Fruit fly (Drosophila melanogaster) whole organism, embryonic: ENCODE data around the gene Mocs1.
A peak's percentile ranks its signal among the peaks of the same experiment; 100 is the strongest.

Experiments used
- ATbp ChIP-seq: fragments of 200-800 bp; sonication (Bioruptor generic); optimal IDR thresholded peaks from 2 replicates; lab custom pipeline; 2017; ENCODE audit warnings: missing biosample characterization, mild to moderate bottlenecking, missing genetic modification characterization, missing genetic modification reagents
- Awh ChIP-seq: fragments of 200-800 bp; sonication (Bioruptor generic); IDR thresholded peaks from 2 replicates; pipeline ENCODE4, ENCODE4 v1.3.6; 2022; ENCODE audit warnings: missing biosample characterization, missing genetic modification characterization
- BEAF-32 ChIP-seq: fragments of 200-800 bp; sonication (Bioruptor generic); optimal IDR thresholded peaks from 3 replicates; lab custom pipeline; 2017; ENCODE audit warnings: missing biosample characterization, missing genetic modification characterization, mild to moderate bottlenecking, moderate library complexity, missing genetic modification reagents
- CG10959 ChIP-seq: fragments of 200-800 bp; sonication (Bioruptor generic); IDR thresholded peaks from 2 replicates; pipeline ENCODE4 v1.3.6; 2022; ENCODE audit warnings: missing biosample characterization, missing genetic modification characterization
- CG11085 ChIP-seq: fragments of 200-800 bp; sonication (Bioruptor generic); IDR thresholded peaks from 2 replicates; pipeline ENCODE4 v1.3.6; 2022; ENCODE audit warnings: missing biosample characterization, missing genetic modification characterization
- CG11504 ChIP-seq: fragments of 200-800 bp; sonication (Bioruptor generic); optimal IDR thresholded peaks from 3 replicates; lab custom pipeline; 2019; ENCODE audit warnings: missing biosample characterization, mild to moderate bottlenecking, missing genetic modification characterization, moderate library complexity
- CG15696 ChIP-seq: fragments of 200-800 bp; sonication (Bioruptor generic); optimal IDR thresholded peaks from 2 replicates; lab custom pipeline; 2019; ENCODE audit warnings: missing biosample characterization, mild to moderate bottlenecking, missing genetic modification characterization, moderate library complexity
- CG1603 ChIP-seq: fragments of 200-800 bp; sonication (Bioruptor generic); optimal IDR thresholded peaks from 2 replicates; lab custom pipeline; 2019; ENCODE audit warnings: missing biosample characterization, mild to moderate bottlenecking, missing genetic modification characterization, moderate library complexity
- CG2678 ChIP-seq: fragments of 200-800 bp; sonication (Bioruptor generic); optimal IDR thresholded peaks from 3 replicates; lab custom pipeline; 2019; ENCODE audit warnings: missing biosample characterization, mild to moderate bottlenecking, missing genetic modification characterization, moderate library complexity
- CG30431 ChIP-seq: fragments of 200-800 bp; sonication (Bioruptor generic); optimal IDR thresholded peaks from 2 replicates; lab custom pipeline; 2017; ENCODE audit warnings: missing biosample characterization, missing genetic modification characterization
- CG4707 ChIP-seq: fragments of 200-800 bp; sonication (Bioruptor generic); optimal IDR thresholded peaks from 2 replicates; lab custom pipeline; 2018; ENCODE audit warnings: missing biosample characterization, mild to moderate bottlenecking, missing genetic modification characterization, moderate library complexity
- CG5180 ChIP-seq: fragments of 200-800 bp; sonication (Bioruptor generic); optimal IDR thresholded peaks from 3 replicates; lab custom pipeline; 2017; ENCODE audit warnings: missing biosample characterization, missing genetic modification characterization, mild to moderate bottlenecking, moderate library complexity, missing genetic modification reagents
- CG6689 ChIP-seq: fragments of 200-800 bp; sonication (Bioruptor generic); IDR thresholded peaks from 2 replicates; pipeline ENCODE4 v1.3.6; 2022; ENCODE audit warnings: missing biosample characterization, missing genetic modification characterization
- CG7786 ChIP-seq: fragments of 200-800 bp; sonication (Bioruptor generic); optimal IDR thresholded peaks from 2 replicates; lab custom pipeline; 2016; ENCODE audit warnings: missing biosample characterization, missing genetic modification characterization
- CG8290 ChIP-seq, 3 experiments: fragments of 200-800 bp; sonication (Bioruptor generic); optimal IDR thresholded peaks; 2 replicates each; lab custom pipeline; 2016 to 2019; ENCODE audit warnings: missing biosample characterization in 3 of 3, missing genetic modification characterization in 3 of 3, mild to moderate bottlenecking in 2 of 3, moderate library complexity in 1 of 3
- CG8359 ChIP-seq: fragments of 200-800 bp; sonication (Bioruptor generic); optimal IDR thresholded peaks from 2 replicates; lab custom pipeline; 2017; ENCODE audit warnings: missing biosample characterization, mild to moderate bottlenecking, missing genetic modification characterization, borderline replicate concordance
- CG8388 ChIP-seq: fragments of 200-800 bp; sonication (Bioruptor generic); optimal IDR thresholded peaks from 2 replicates; lab custom pipeline; 2019; ENCODE audit warnings: missing biosample characterization, mild to moderate bottlenecking, missing genetic modification characterization, moderate library complexity
- Dek ChIP-seq: fragments of 200-800 bp; sonication (Bioruptor generic); optimal IDR thresholded peaks from 3 replicates; lab custom pipeline; 2019; ENCODE audit warnings: missing biosample characterization, mild to moderate bottlenecking, missing genetic modification characterization, moderate library complexity
- Dip3 ChIP-seq: fragments of 200-800 bp; sonication (Bioruptor generic); optimal IDR thresholded peaks from 3 replicates; lab custom pipeline; 2016; ENCODE audit warnings: missing biosample characterization, missing genetic modification characterization
- Doc2 ChIP-seq: fragments of 200-800 bp; sonication (Bioruptor generic); IDR thresholded peaks from 2 replicates; pipeline ENCODE4 v1.3.6; 2022; ENCODE audit warnings: missing biosample characterization, missing genetic modification characterization
- Drgx ChIP-seq: fragments of 200-800 bp; sonication (Bioruptor generic); IDR thresholded peaks from 2 replicates; pipeline ENCODE4 v1.3.6; 2022; ENCODE audit warnings: missing biosample characterization, missing genetic modification characterization
- E2f1 ChIP-seq: fragments of 200-800 bp; sonication (Bioruptor generic); IDR thresholded peaks from 2 replicates; pipeline ENCODE4 v1.3.6; 2022; ENCODE audit warnings: missing biosample characterization, missing genetic modification characterization
- Fer1 ChIP-seq: fragments of 200-800 bp; sonication (Bioruptor generic); optimal IDR thresholded peaks from 2 replicates; lab custom pipeline; 2017; ENCODE audit warnings: missing biosample characterization, mild to moderate bottlenecking, missing genetic modification characterization
- H15 ChIP-seq: fragments of 200-800 bp; sonication (Bioruptor generic); IDR thresholded peaks from 3 replicates; pipeline ENCODE4 v1.3.6; 2022; ENCODE audit warnings: missing biosample characterization, missing genetic modification characterization
- Hr39 ChIP-seq: fragments of >200 bp; optimal IDR thresholded peaks from 2 replicates; lab custom pipeline; 2017
- NC2α ChIP-seq: fragments of 200-800 bp; sonication (Bioruptor generic); optimal IDR thresholded peaks from 2 replicates; lab custom pipeline; 2016; ENCODE audit warnings: missing biosample characterization, missing genetic modification characterization
- Nf-YA ChIP-seq: fragments of 200-800 bp; sonication (Bioruptor generic); IDR thresholded peaks from 2 replicates; pipeline ENCODE4 v1.3.6; 2022; ENCODE audit warnings: missing biosample characterization, missing genetic modification characterization
- Ravus ChIP-seq: fragments of 200-800 bp; sonication (Bioruptor generic); IDR thresholded peaks from 2 replicates; pipeline ENCODE4 v1.3.6; 2022; ENCODE audit warnings: missing biosample characterization, missing genetic modification characterization
- Sry-β ChIP-seq: fragments of 200-800 bp; sonication (Bioruptor generic); optimal IDR thresholded peaks from 2 replicates; lab custom pipeline; 2018; ENCODE audit warnings: missing biosample characterization, mild to moderate bottlenecking, missing genetic modification characterization, moderate library complexity
- Usf ChIP-seq: fragments of 200-800 bp; sonication (Bioruptor generic); optimal IDR thresholded peaks from 2 replicates; lab custom pipeline; 2017; ENCODE audit warnings: missing genotype, missing biosample characterization, missing genetic modification characterization
- YL-1 ChIP-seq: fragments of 200-800 bp; sonication (Bioruptor generic); optimal IDR thresholded peaks from 3 replicates; lab custom pipeline; 2017; ENCODE audit warnings: missing biosample characterization, mild to moderate bottlenecking, missing genetic modification characterization
- abd-A ChIP-seq: fragments of 200-800 bp; sonication (Bioruptor generic); optimal IDR thresholded peaks from 3 replicates; lab custom pipeline; 2019; ENCODE audit warnings: missing biosample characterization, mild to moderate bottlenecking, missing genetic modification characterization, moderate library complexity
- az2 ChIP-seq: fragments of 200-800 bp; sonication (Bioruptor generic); optimal IDR thresholded peaks from 3 replicates; lab custom pipeline; 2016; ENCODE audit warnings: missing biosample characterization, missing genetic modification characterization
- cato ChIP-seq: fragments of 200-800 bp; sonication (Bioruptor generic); optimal IDR thresholded peaks from 2 replicates; lab custom pipeline; 2016; ENCODE audit warnings: missing biosample characterization, missing genetic modification characterization, borderline replicate concordance
- dimm ChIP-seq: fragments of 200-800 bp; sonication (Bioruptor generic); IDR thresholded peaks from 2 replicates; pipeline ENCODE4 v1.3.6; 2022; ENCODE audit warnings: missing biosample characterization, missing genetic modification characterization
- dmrt99B ChIP-seq: fragments of 200-800 bp; sonication (Bioruptor generic); optimal IDR thresholded peaks from 2 replicates; lab custom pipeline; 2018; ENCODE audit warnings: missing biosample characterization, mild to moderate bottlenecking, missing genetic modification characterization, moderate library complexity
- gem ChIP-seq: fragments of 200-800 bp; sonication (Bioruptor generic); optimal IDR thresholded peaks from 2 replicates; lab custom pipeline; 2019; ENCODE audit warnings: missing biosample characterization, mild to moderate bottlenecking, missing genetic modification characterization, moderate library complexity
- ind ChIP-seq: fragments of 200-800 bp; sonication (Bioruptor generic); optimal IDR thresholded peaks from 3 replicates; lab custom pipeline; 2016; ENCODE audit warnings: missing biosample characterization, missing genetic modification characterization
- jigr1 ChIP-seq: fragments of 200-800 bp; sonication (Bioruptor generic); IDR thresholded peaks from 3 replicates; pipeline ENCODE4 v1.3.6; 2022; ENCODE audit warnings: missing biosample characterization, missing genetic modification characterization
- otp ChIP-seq: fragments of 200-800 bp; sonication (Bioruptor generic); IDR thresholded peaks from 3 replicates; pipeline ENCODE4, ENCODE4 v1.3.6; 2022; ENCODE audit warnings: missing biosample characterization, missing genetic modification characterization
- pan ChIP-seq, 4 experiments: fragments of >200 bp in 3 of 4; fragments of 200-800 bp in 1 of 4; sonication (Bioruptor generic) in 1 of 4; optimal IDR thresholded peaks in 3 of 4; IDR thresholded peaks in 1 of 4; 2 replicates each; pipeline versions ENCODE4 v1.3.6 to Lab custom; 2017 to 2022; ENCODE audit warnings: missing biosample characterization in 2 of 4, missing genetic modification characterization in 2 of 4, mixed read lengths in 1 of 4
- phol ChIP-seq: fragments of 200-800 bp; sonication (Bioruptor generic); optimal IDR thresholded peaks from 3 replicates; lab custom pipeline; 2018; ENCODE audit warnings: missing biosample characterization, mild to moderate bottlenecking, missing genetic modification characterization, moderate library complexity
- pum ChIP-seq: fragments of 200-800 bp; sonication (Bioruptor generic); optimal IDR thresholded peaks from 2 replicates; lab custom pipeline; 2016; ENCODE audit warnings: missing biosample characterization, missing genetic modification characterization
- sima ChIP-seq: fragments of 200-800 bp; sonication (Bioruptor generic); optimal IDR thresholded peaks from 2 replicates; lab custom pipeline; 2016; ENCODE audit warnings: missing biosample characterization, missing genetic modification characterization
- slp2 ChIP-seq: fragments of 200-800 bp; sonication (Bioruptor generic); optimal IDR thresholded peaks from 2 replicates; lab custom pipeline; 2016; ENCODE audit warnings: missing biosample characterization, missing genetic modification characterization
- sug ChIP-seq: fragments of 200-800 bp; optimal IDR thresholded peaks from 2 replicates; lab custom pipeline; 2019; ENCODE audit warnings: missing biosample characterization, mild to moderate bottlenecking, missing genetic modification characterization, moderate library complexity
- trh ChIP-seq: fragments of 200-800 bp; sonication (Bioruptor generic); optimal IDR thresholded peaks from 2 replicates; lab custom pipeline; 2016; ENCODE audit warnings: missing biosample characterization, missing genetic modification characterization
- wek ChIP-seq: fragments of 200-800 bp; sonication (Bioruptor generic); optimal IDR thresholded peaks from 3 replicates; lab custom pipeline; 2018; ENCODE audit warnings: missing biosample characterization, mild to moderate bottlenecking, missing genetic modification characterization, moderate library complexity
- wor ChIP-seq: fragments of 200-800 bp; sonication (Bioruptor generic); IDR thresholded peaks from 2 replicates; pipeline ENCODE4 v1.3.6; 2022; ENCODE audit warnings: missing biosample characterization, missing genetic modification characterization
- z ChIP-seq: fragments of 200-800 bp; sonication (Bioruptor generic); IDR thresholded peaks from 3 replicates; pipeline ENCODE4 v1.3.6; 2022; ENCODE audit warnings: missing biosample characterization, missing genetic modification characterization

The Mocs1 gene

DNA sequence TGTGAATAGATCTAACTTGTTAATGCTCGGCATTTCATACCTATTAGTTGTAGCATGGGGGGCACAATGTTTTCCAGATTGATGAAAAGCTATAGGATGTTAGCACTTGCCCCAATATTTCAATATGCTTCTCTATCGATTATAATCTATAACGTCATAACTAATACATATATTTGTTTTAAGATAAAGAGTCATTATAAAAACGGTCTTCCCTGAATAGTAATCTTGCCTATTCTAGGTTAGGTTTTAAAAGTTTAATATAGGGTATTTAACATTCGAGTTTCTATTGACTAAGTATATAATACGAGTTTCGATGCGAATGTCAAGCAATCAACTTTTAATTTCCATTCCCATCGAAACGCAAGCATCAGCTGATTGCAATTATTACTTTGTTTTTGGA lies 9.1 kb upstream of the Mocs1 start, which contains the start of the genes CG6321 and Blos2 (continued):
- TF ChIP-seq cato (GFP tag; lab: Kevin White, UChicago), result no peak
- no peak for TF ChIP-seq abd-A (tag; lab: Kevin White, UChicago)
- peak; percentile 64 for TF ChIP-seq ATbp
- no peak for TF ChIP-seq jigr1 (GFP tag; lab: Robert Waterston, UW)
- no peak for TF ChIP-seq CG11085 (GFP tag; lab: Robert Waterston, UW)
- TF ChIP-seq CG30431 (GFP tag; lab: Kevin White, UChicago), result no peak
- TF ChIP-seq dimm (GFP tag; lab: Robert Waterston, UW), result no peak
- TF ChIP-seq E2f1 (GFP tag; lab: Robert Waterston, UW), result peak; percentile 62
- peak; percentile 14 for TF ChIP-seq Sry-β (GFP tag; lab: Kevin White, UChicago)
- TF ChIP-seq CG4707 (GFP tag; lab: Kevin White, UChicago), result peak; percentile 52
- peak; percentile 79 for TF ChIP-seq sug
- TF ChIP-seq phol, result peak; percentile 81
- TF ChIP-seq Ravus, result no peak
- TF ChIP-seq CG8290 (GFP tag; optimal IDR thresholded peaks at IDR 0.05; lab: Kevin White, UChicago), result peak; percentile 31
- TF ChIP-seq CG8290 (tag; optimal IDR thresholded peaks at IDR 0.05; lab: Kevin White, UChicago), result peak in 1 of 2 experiments; percentile 61
- TF ChIP-seq CG8359 (GFP tag; lab: Kevin White, UChicago), result peak; percentile 30
- peak; percentile 63 for TF ChIP-seq CG1603 (tag; lab: Kevin White, UChicago)
- peak; percentile 46 for TF ChIP-seq Dip3 (GFP tag; lab: Kevin White, UChicago)
- TF ChIP-seq YL-1 (GFP tag; lab: Kevin White, UChicago), result peak; percentile 21
- TF ChIP-seq wor (GFP tag; lab: Robert Waterston, UW), result no peak
- no peak for TF ChIP-seq Doc2 (GFP tag; lab: Robert Waterston, UW)
- TF ChIP-seq BEAF-32 (GFP tag; lab: Kevin White, UChicago), result no peak
- peak; percentile 72 for TF ChIP-seq CG6689 (GFP tag; lab: Robert Waterston, UW)
- TF ChIP-seq az2 (GFP tag; lab: Kevin White, UChicago), result peak; percentile 66
- peak; percentile 30 for TF ChIP-seq slp2 (GFP tag; lab: Kevin White, UChicago)
- no peak for TF ChIP-seq Usf (GFP tag; lab: Kevin White, UChicago)
- TF ChIP-seq wek (GFP tag; lab: Kevin White, UChicago), result peak; percentile 33
- 0 out of 2 replicates have a peak, but pooled peaks have one; percentile 32 for TF ChIP-seq Nf-YA (GFP tag; lab: Robert Waterston, UW)
- peak; percentile 27; the same call in 1 of the 2 replicates for TF ChIP-seq CG10959 (GFP tag; lab: Robert Waterston, UW)
- TF ChIP-seq NC2α (GFP tag; lab: Kevin White, UChicago), result no peak
- TF ChIP-seq Drgx (GFP tag; lab: Robert Waterston, UW), result peak; percentile 77
- no peak for TF ChIP-seq Hr39
- TF ChIP-seq Fer1 (GFP tag; lab: Kevin White, UChicago), result peak; percentile 87
- TF ChIP-seq CG7786 (GFP tag; lab: Kevin White, UChicago), result peak; percentile 13
- no peak for TF ChIP-seq trh (GFP tag; lab: Kevin White, UChicago)
- TF ChIP-seq pum, result peak; percentile 42
- peak; percentile 87 for TF ChIP-seq dmrt99B (tag; lab: Kevin White, UChicago)
- peak; percentile 75 for TF ChIP-seq ind (GFP tag; lab: Kevin White, UChicago)
- peak; percentile 86 for TF ChIP-seq CG11504
- TF ChIP-seq CG5180, result peak; percentile 40
- peak; percentile 89 for TF ChIP-seq CG2678 (tag; lab: Kevin White, UChicago)
- TF ChIP-seq sima (GFP tag; lab: Kevin White, UChicago), result no peak
- TF ChIP-seq CG8388, result peak; percentile 77
- TF ChIP-seq z (GFP tag; lab: Robert Waterston, UW), result no peak
- peak; percentile 90 for TF ChIP-seq gem (tag; lab: Kevin White, UChicago)
- TF ChIP-seq otp, result no peak
- TF ChIP-seq pan (optimal IDR thresholded peaks at IDR 0.05; lab: Kevin White, UChicago), result peak in 1 of 2 experiments; percentile 32
- peak in 1 of 2 experiments; percentile 40 for TF ChIP-seq pan (GFP tag; optimal IDR thresholded peaks at IDR 0.05 in 1 of 2, IDR thresholded peaks at IDR 0.05 in 1 of 2)
- TF ChIP-seq Awh (GFP tag; lab: Robert Waterston, UW), result no peak; the same call in 1 of the 2 replicates
- peak; percentile 73 for TF ChIP-seq Dek (tag; lab: Kevin White, UChicago)
- TF ChIP-seq H15 (GFP tag; lab: Robert Waterston, UW), result 0 out of 3 replicates have a peak, but pooled peaks have one; percentile 27
- peak; percentile 76 for TF ChIP-seq CG15696 (tag; lab: Kevin White, UChicago)
